Fruit fly (Drosophila melanogaster): ENCODE measurements around the gene CG31668.

CG31668 gene

dm6 chr2L:2179366-2179765 is 26.6 kb downstream of the CG31668 start (continued):
- TF ChIP-seq CG18011 (GFP tag; optimal IDR thresholded peaks at IDR 0.05) (peak; percentile 11), sob (GFP tag; IDR thresholded peaks at IDR 0.05) (peak; percentile 74), br (optimal IDR thresholded peaks at IDR 0.05) (no peak), TFAM (GFP tag; optimal IDR thresholded peaks at IDR 0.05) (no peak), Dfd (GFP tag; optimal IDR thresholded peaks at IDR 0.05) (no peak), CG16815 (GFP tag; optimal IDR thresholded peaks at IDR 0.05) (peak; percentile 34), Taf1 (GFP tag; IDR thresholded peaks at IDR 0.05) (peak; percentile 33; the same call in 1 of the 2 replicates), tin (GFP tag; optimal IDR thresholded peaks at IDR 0.05) (peak; percentile 28), CG15269 (tag; optimal IDR thresholded peaks at IDR 0.05) (peak; percentile 82), Bteb2 (GFP tag; optimal IDR thresholded peaks at IDR 0.05) (peak; percentile 60), CG11723 (GFP tag; optimal IDR thresholded peaks at IDR 0.05) (peak; percentile 51), HmgD (GFP tag; optimal IDR thresholded peaks at IDR 0.05) (peak; percentile 39), CG15011 (GFP tag; optimal IDR thresholded peaks at IDR 0.05) (peak; percentile 29), CG6654 (GFP tag; optimal IDR thresholded peaks at IDR 0.05) (peak; percentile 12), tgo (GFP tag; IDR thresholded peaks at IDR 0.05) (peak; percentile 74), Six4 (GFP tag; optimal IDR thresholded peaks at IDR 0.05) (peak; percentile 19), pnt (GFP tag; optimal IDR thresholded peaks at IDR 0.05) (peak; percentile 61), CG13775 (GFP tag; optimal IDR thresholded peaks at IDR 0.05) (peak; percentile 58), emc (GFP tag; optimal IDR thresholded peaks at IDR 0.05) (peak; percentile 67), hbn (GFP tag; IDR thresholded peaks at IDR 0.05; ENCODE audit: partially characterized antibody) (no peak), CG1832 (GFP tag; optimal IDR thresholded peaks at IDR 0.05) (no peak), CG4730 (GFP tag; IDR thresholded peaks at IDR 0.05) (peak; percentile 55; the same call in 1 of the 2 replicates), pb (GFP tag; optimal IDR thresholded peaks at IDR 0.05) (peak; percentile 48), Dref (GFP tag; IDR thresholded peaks at IDR 0.05) (no peak), CG10543 (GFP tag; optimal IDR thresholded peaks at IDR 0.05) (peak; percentile 29), Hr39 (optimal IDR thresholded peaks at IDR 0.05) (no peak), CG3995 (GFP tag; optimal IDR thresholded peaks at IDR 0.05) (peak; percentile 37), CG6765 (GFP tag; optimal IDR thresholded peaks at IDR 0.05) (peak; percentile 58), al (GFP tag; IDR thresholded peaks at IDR 0.05) (peak; percentile 88), CG8290 (GFP tag; optimal IDR thresholded peaks at IDR 0.05) (no peak), CG8290 (tag; optimal IDR thresholded peaks at IDR 0.05) (peak in 1 of 2 experiments; percentile 86), E2f2 (GFP tag; IDR thresholded peaks at IDR 0.05) (peak; percentile 43; the same call in 1 of the 2 replicates), CG6175 (GFP tag; IDR thresholded peaks at IDR 0.05) (0 out of 3 replicates have a peak, but pooled peaks have one; percentile 48), mld (GFP tag; IDR thresholded peaks at IDR 0.05; ENCODE audit: partially characterized antibody) (no peak), CG34422 (GFP tag; IDR thresholded peaks at IDR 0.05) (peak; percentile 55; the same call in 1 of the 3 replicates), pho (GFP tag; optimal IDR thresholded peaks at IDR 0.05) (peak; percentile 71), CG30020 (tag; optimal IDR thresholded peaks at IDR 0.05) (no peak), odd (GFP tag; optimal IDR thresholded peaks at IDR 0.05) (no peak), ATbp (GFP tag; optimal IDR thresholded peaks at IDR 0.05) (peak; percentile 73), zfh1 (GFP tag; IDR thresholded peaks at IDR 0.05) (peak; percentile 62; the same call in 2 of the 3 replicates), Xrp1 (GFP tag; IDR thresholded peaks at IDR 0.05) (peak; percentile 56), CG12769 (tag; optimal IDR thresholded peaks at IDR 0.05) (peak; percentile 83), MESR4 (GFP tag; optimal IDR thresholded peaks at IDR 0.05) (no peak), sug (tag; optimal IDR thresholded peaks at IDR 0.05) (peak; percentile 99), CG12219 (GFP tag; optimal IDR thresholded peaks at IDR 0.05) (peak; percentile 71), jing (GFP tag; optimal IDR thresholded peaks at IDR 0.05) (peak; percentile 63), CG15073 (GFP tag; optimal IDR thresholded peaks at IDR 0.05) (no peak), ara (GFP tag; IDR thresholded peaks at IDR 0.05) (no peak), kay (GFP tag; optimal IDR thresholded peaks at IDR 0.05) (peak; percentile 8), pzg (GFP tag; optimal IDR thresholded peaks at IDR 0.05) (no peak), CG7987 (GFP tag; optimal IDR thresholded peaks at IDR 0.05) (peak; percentile 54), ERR (GFP tag; optimal IDR thresholded peaks at IDR 0.05) (peak; percentile 68)
